Worm (Caenorhabditis elegans) whole organism, L3 larva: ENCODE data around the gene C08G5.6.

ENCODE experiments used
- ceh-16 ChIP-seq: sonication (generic microtip); optimal IDR thresholded peaks from 2 replicates; lab custom pipeline; 2017; ENCODE audit warnings: missing biosample characterization, missing genetic modification characterization
- ceh-28 ChIP-seq: fragments of 150-350 bp; optimal IDR thresholded peaks from 2 replicates; lab custom pipeline; 2014; ENCODE audit warnings: missing biosample characterization, missing genetic modification reagents, missing genetic modification characterization
- ceh-82 ChIP-seq: fragments of 150-350 bp; optimal IDR thresholded peaks from 2 replicates; lab custom pipeline; 2014; ENCODE audit warnings: missing biosample characterization, missing genetic modification characterization
- ceh-9 ChIP-seq: sonication (generic microtip); optimal IDR thresholded peaks from 2 replicates; lab custom pipeline; 2018; ENCODE audit warnings: missing biosample characterization, missing genetic modification characterization
- daf-12 ChIP-seq: fragments of 150-350 bp; optimal IDR thresholded peaks from 2 replicates; lab custom pipeline; 2014; ENCODE audit warnings: missing biosample characterization, missing genetic modification reagents, missing genetic modification characterization
- elt-1 ChIP-seq: fragments of 150-350 bp; optimal IDR thresholded peaks from 2 replicates; lab custom pipeline; 2014; ENCODE audit warnings: missing biosample characterization, missing genetic modification characterization
- elt-3 ChIP-seq, 3 experiments: fragments of 150-350 bp in 1 of 3; sonication (generic microtip) in 2 of 3; optimal IDR thresholded peaks; 2 replicates in 2 of 3; 4 replicates in 1 of 3; lab custom pipeline; 2014 to 2017; ENCODE audit warnings: missing biosample characterization in 3 of 3, missing genetic modification characterization in 3 of 3
- fkh-10 ChIP-seq: sonication (generic microtip); optimal IDR thresholded peaks from 2 replicates; lab custom pipeline; 2017; ENCODE audit warnings: missing biosample characterization, missing genetic modification reagents, missing genetic modification characterization
- fkh-2 ChIP-seq: fragments of 150-350 bp; optimal IDR thresholded peaks from 2 replicates; lab custom pipeline; 2014; ENCODE audit warnings: missing biosample characterization, missing genetic modification reagents, missing genetic modification characterization
- fos-1 ChIP-seq: fragments of 150-350 bp; optimal IDR thresholded peaks from 2 replicates; lab custom pipeline; 2014; ENCODE audit warnings: missing biosample characterization, missing genetic modification characterization
- hmg-11 ChIP-seq: sonication (generic microtip); optimal IDR thresholded peaks from 2 replicates; lab custom pipeline; 2016; ENCODE audit warnings: missing genetic modification characterization, missing compliant biosample characterization
- lin-15B ChIP-seq: fragments of 150-350 bp; optimal IDR thresholded peaks from 2 replicates; lab custom pipeline; 2014; ENCODE audit warnings: missing biosample characterization, missing genetic modification characterization
- lin-39 ChIP-seq: fragments of 150-350 bp; optimal IDR thresholded peaks from 2 replicates; lab custom pipeline; 2018; ENCODE audit warnings: missing biosample characterization, missing genetic modification reagents, missing genetic modification characterization
- lsy-12 ChIP-seq: sonication (generic microtip); optimal IDR thresholded peaks from 2 replicates; lab custom pipeline; 2016; ENCODE audit warnings: mild to moderate bottlenecking, missing genetic modification characterization, missing compliant biosample characterization
- nhr-11 ChIP-seq: fragments of 150-350 bp; optimal IDR thresholded peaks from 2 replicates; lab custom pipeline; 2014; ENCODE audit warnings: missing biosample characterization, missing genetic modification characterization
- nhr-237 ChIP-seq: fragments of 150-350 bp; optimal IDR thresholded peaks from 2 replicates; lab custom pipeline; 2014; ENCODE audit warnings: missing biosample characterization, missing genetic modification characterization
- nhr-28 ChIP-seq: fragments of 150-350 bp; optimal IDR thresholded peaks from 2 replicates; lab custom pipeline; 2014; ENCODE audit warnings: missing biosample characterization, missing genetic modification characterization
- nhr-43 ChIP-seq: sonication (generic microtip); optimal IDR thresholded peaks from 2 replicates; lab custom pipeline; 2016; ENCODE audit warnings: mild to moderate bottlenecking, missing genetic modification characterization, missing compliant biosample characterization; ENCODE audit not compliant: poor library complexity, severe bottlenecking
- sea-2 ChIP-seq: fragments of 150-350 bp; sonication (generic microtip); optimal IDR thresholded peaks from 4 replicates; lab custom pipeline; 2014; ENCODE audit warnings: missing biosample characterization, missing genetic modification reagents, missing genetic modification characterization
- skn-1 ChIP-seq: fragments of 150-350 bp; optimal IDR thresholded peaks from 2 replicates; lab custom pipeline; 2014; ENCODE audit warnings: missing biosample characterization, missing genetic modification characterization
- unc-62 ChIP-seq: fragments of 150-350 bp; sonication (generic microtip); optimal IDR thresholded peaks from 4 replicates; lab custom pipeline; 2014; ENCODE audit warnings: missing biosample characterization, missing genetic modification reagents, missing genetic modification characterization
- ztf-11 ChIP-seq: fragments of 150-350 bp; optimal IDR thresholded peaks from 2 replicates; lab custom pipeline; 2014; ENCODE audit warnings: missing biosample characterization, missing genetic modification characterization
- ztf-4 ChIP-seq: fragments of 150-350 bp; optimal IDR thresholded peaks from 2 replicates; lab custom pipeline; 2014; ENCODE audit warnings: missing biosample characterization, missing genetic modification characterization

C08G5.6 gene

ce11 chrII:820519-820918, 50.2 kb downstream of the C08G5.6 start, which contains the start of gene F46F5.7:
Gene F46F5.7 (minus strand): TSS chrII:820619.
- no peak for TF ChIP-seq fos-1 (tag; lab: Kevin White, UChicago)
- TF ChIP-seq hmg-11, result no peak
- TF ChIP-seq daf-12, result no peak
- TF ChIP-seq unc-62 (GFP tag; lab: Kevin White, UChicago), result no peak
- no peak for TF ChIP-seq fkh-10 (GFP tag; lab: Kevin White, UChicago)
- no peak for TF ChIP-seq elt-1 (tag; lab: Kevin White, UChicago)
- TF ChIP-seq nhr-28 (tag; lab: Kevin White, UChicago), result no peak
- no peak for TF ChIP-seq ztf-11 (tag; lab: Kevin White, UChicago)
- no peak for TF ChIP-seq ztf-4 (tag; lab: Kevin White, UChicago)
- no peak for TF ChIP-seq skn-1 (tag; lab: Kevin White, UChicago)

ce11 chrII:821514-821913, 51.2 kb downstream of the C08G5.6 start, which contains the start of gene F46F5.8:
Gene F46F5.8 (minus strand): TSS chrII:821614.
- TF ChIP-seq lsy-12 (tag; lab: Kevin White, UChicago), result no peak
- no peak for TF ChIP-seq lin-15B (tag; lab: Kevin White, UChicago)
- no peak for TF ChIP-seq nhr-11 (tag; lab: Kevin White, UChicago)
- TF ChIP-seq sea-2 (GFP tag; lab: Kevin White, UChicago), result no peak
- no peak for TF ChIP-seq elt-1 (tag; lab: Kevin White, UChicago)
- no peak for TF ChIP-seq skn-1 (tag; lab: Kevin White, UChicago)
- TF ChIP-seq ceh-9 (tag; lab: Kevin White, UChicago), result no peak
- no peak for TF ChIP-seq nhr-237
- TF ChIP-seq ceh-28 (tag; lab: Kevin White, UChicago), result no peak
- TF ChIP-seq nhr-43 (tag; lab: Kevin White, UChicago), result no peak
- TF ChIP-seq ceh-82 (tag; lab: Kevin White, UChicago), result no peak
- TF ChIP-seq ceh-16 (tag; lab: Kevin White, UChicago), result no peak
- TF ChIP-seq lin-39, result no peak
- TF ChIP-seq elt-3 (tag; optimal IDR thresholded peaks at IDR 0.05; lab: Kevin White, UChicago), result no peak
- no peak for TF ChIP-seq fkh-2 (tag; lab: Kevin White, UChicago)
- TF ChIP-seq, all 47 proteins: peak for 0
